Fruit fly (Drosophila melanogaster) whole organism, embryonic: Measurements from ENCODE around the gene CG17111.

ENCODE experiments used
- Antp ChIP-seq: fragments of 200-800 bp; sonication (Bioruptor generic); optimal IDR thresholded peaks from 3 replicates; lab custom pipeline; 2016; ENCODE audit warnings: missing biosample characterization, missing genetic modification characterization
- Bteb2 ChIP-seq: fragments of 200-800 bp; sonication (Bioruptor generic); optimal IDR thresholded peaks from 2 replicates; lab custom pipeline; 2016; ENCODE audit warnings: missing biosample characterization, missing genetic modification characterization
- CG10209 ChIP-seq: fragments of 200-800 bp; sonication (Bioruptor generic); optimal IDR thresholded peaks from 3 replicates; lab custom pipeline; 2017; ENCODE audit warnings: missing biosample characterization, mild to moderate bottlenecking, missing genetic modification characterization, missing genetic modification reagents
- CG10431 ChIP-seq: fragments of 200-800 bp; sonication (Bioruptor generic); optimal IDR thresholded peaks from 3 replicates; lab custom pipeline; 2018; ENCODE audit warnings: missing biosample characterization, mild to moderate bottlenecking, missing genetic modification characterization
- CG10543 ChIP-seq: fragments of 200-800 bp; sonication (Bioruptor generic); optimal IDR thresholded peaks from 3 replicates; lab custom pipeline; 2017; ENCODE audit warnings: missing biosample characterization, mild to moderate bottlenecking, missing genetic modification characterization, moderate library complexity
- CG10654 ChIP-seq: fragments of 200-800 bp; sonication (Bioruptor generic); optimal IDR thresholded peaks from 2 replicates; lab custom pipeline; 2016; ENCODE audit warnings: missing biosample characterization, missing genetic modification characterization
- CG11093 ChIP-seq: fragments of 200-800 bp; sonication (Bioruptor generic); IDR thresholded peaks from 3 replicates; pipeline ENCODE4 v1.3.6; 2022; ENCODE audit warnings: missing biosample characterization, missing genetic modification characterization
- CG14050 ChIP-seq: fragments of 200-800 bp; sonication (Bioruptor generic); IDR thresholded peaks from 3 replicates; pipeline ENCODE4 v1.3.6; 2022; ENCODE audit warnings: missing biosample characterization, missing genetic modification characterization
- CG15479 ChIP-seq: fragments of 200-800 bp; sonication (Bioruptor generic); optimal IDR thresholded peaks from 3 replicates; lab custom pipeline; 2019; ENCODE audit warnings: missing biosample characterization, mild to moderate bottlenecking, missing genetic modification characterization, moderate library complexity
- CG15514 ChIP-seq: fragments of 200-800 bp; sonication (Bioruptor generic); optimal IDR thresholded peaks from 3 replicates; lab custom pipeline; 2017; ENCODE audit warnings: missing biosample characterization, missing genetic modification characterization, mild to moderate bottlenecking, moderate library complexity, missing genetic modification reagents
- CG1603 ChIP-seq: fragments of 200-800 bp; sonication (Bioruptor generic); optimal IDR thresholded peaks from 2 replicates; lab custom pipeline; 2019; ENCODE audit warnings: missing biosample characterization, mild to moderate bottlenecking, missing genetic modification characterization, moderate library complexity
- CG16779 ChIP-seq: fragments of 200-800 bp; sonication (Bioruptor generic); IDR thresholded peaks from 2 replicates; pipeline ENCODE4 v1.3.6; 2022; ENCODE audit warnings: missing biosample characterization, missing genetic modification characterization
- CG18599 ChIP-seq: fragments of 200-800 bp; sonication (Bioruptor generic); optimal IDR thresholded peaks from 3 replicates; lab custom pipeline; 2017; ENCODE audit warnings: missing biosample characterization, missing genetic modification characterization, mild to moderate bottlenecking, moderate library complexity, missing genetic modification reagents
- CG2202 ChIP-seq: fragments of 200-800 bp; sonication (Bioruptor generic); optimal IDR thresholded peaks from 2 replicates; lab custom pipeline; 2018; ENCODE audit warnings: missing biosample characterization, mild to moderate bottlenecking, missing genetic modification characterization
- CG3281 ChIP-seq: fragments of 200-800 bp; sonication (Bioruptor generic); optimal IDR thresholded peaks from 3 replicates; lab custom pipeline; 2017; ENCODE audit warnings: missing biosample characterization, mild to moderate bottlenecking, missing genetic modification characterization
- CG3726 ChIP-seq: fragments of 200-800 bp; sonication (Bioruptor generic); IDR thresholded peaks from 3 replicates; pipeline ENCODE4, ENCODE4 v1.3.6; 2022; ENCODE audit warnings: missing biosample characterization, missing genetic modification characterization
- CG4404 ChIP-seq: fragments of 200-800 bp; sonication (Bioruptor generic); IDR thresholded peaks from 2 replicates; pipeline ENCODE4 v1.3.6; 2022; ENCODE audit warnings: missing biosample characterization, missing genetic modification characterization
- CG4854 ChIP-seq: fragments of 200-800 bp; sonication (Bioruptor generic); optimal IDR thresholded peaks from 2 replicates; lab custom pipeline; 2016; ENCODE audit warnings: missing biosample characterization, missing genetic modification characterization, inconsistent platforms
- CG7271 ChIP-seq: fragments of 200-800 bp; sonication (Bioruptor generic); optimal IDR thresholded peaks from 2 replicates; lab custom pipeline; 2018; ENCODE audit warnings: missing biosample characterization, mild to moderate bottlenecking, missing genetic modification characterization, moderate library complexity
- CG8478 ChIP-seq: fragments of >200 bp; optimal IDR thresholded peaks from 2 replicates; lab custom pipeline; 2018
- CkIIα-i1 ChIP-seq: fragments of 200-800 bp; sonication (Bioruptor generic); IDR thresholded peaks from 2 replicates; pipeline ENCODE4 v1.3.6; 2022; ENCODE audit warnings: missing biosample characterization, missing genetic modification characterization
- D ChIP-seq, 2 experiments: fragments of 200-800 bp in 1 of 2; fragments of >200 bp in 1 of 2; sonication (Bioruptor generic) in 1 of 2; optimal IDR thresholded peaks; 2 replicates in 1 of 2; 3 replicates in 1 of 2; lab custom pipeline; 2017; ENCODE audit warnings: mild to moderate bottlenecking in 1 of 2, missing biosample characterization in 1 of 2, missing genetic modification characterization in 1 of 2, missing genetic modification reagents in 1 of 2
- GATAe ChIP-seq: fragments of 200-800 bp; sonication (Bioruptor generic); conservative IDR thresholded peaks from 2 replicates; pipeline ENCODE4 v1.3.6; 2022; ENCODE audit warnings: missing biosample characterization, missing genetic modification characterization
- H15 ChIP-seq: fragments of 200-800 bp; sonication (Bioruptor generic); IDR thresholded peaks from 3 replicates; pipeline ENCODE4 v1.3.6; 2022; ENCODE audit warnings: missing biosample characterization, missing genetic modification characterization
- HLHmδ ChIP-seq: fragments of 200-800 bp; sonication (Bioruptor generic); optimal IDR thresholded peaks from 2 replicates; lab custom pipeline; 2018; ENCODE audit warnings: missing biosample characterization, mild to moderate bottlenecking, missing genetic modification characterization, moderate library complexity
- MTF-1 ChIP-seq: fragments of 200-800 bp; sonication (Bioruptor generic); optimal IDR thresholded peaks from 2 replicates; lab custom pipeline; 2018; ENCODE audit warnings: missing biosample characterization, mild to moderate bottlenecking, missing genetic modification characterization, borderline replicate concordance
- Nf-YB ChIP-seq: fragments of 200-800 bp; sonication (Bioruptor generic); optimal IDR thresholded peaks from 3 replicates; lab custom pipeline; 2019; ENCODE audit warnings: missing biosample characterization, mild to moderate bottlenecking, missing genetic modification characterization, moderate library complexity
- Optix ChIP-seq: fragments of 200-800 bp; sonication (Bioruptor generic); IDR thresholded peaks from 3 replicates; pipeline ENCODE4 v1.3.6; 2022; ENCODE audit warnings: missing biosample characterization, missing genetic modification characterization
- al ChIP-seq: fragments of 200-800 bp; sonication (Bioruptor generic); IDR thresholded peaks from 2 replicates; pipeline ENCODE4 v1.3.6; 2022; ENCODE audit warnings: missing biosample characterization, missing genetic modification characterization
- caup ChIP-seq: fragments of 200-800 bp; sonication (Bioruptor generic); optimal IDR thresholded peaks from 3 replicates; lab custom pipeline; 2017; ENCODE audit warnings: missing biosample characterization, mild to moderate bottlenecking, missing genetic modification characterization, moderate library complexity; ENCODE audit not compliant: severe bottlenecking
- dpn ChIP-seq, 2 experiments: fragments of 200-800 bp; sonication (Bioruptor generic); optimal IDR thresholded peaks; 3 replicates each; lab custom pipeline; 2016; ENCODE audit warnings: missing biosample characterization in 2 of 2, missing genetic modification characterization in 2 of 2
- fd3F ChIP-seq: fragments of 200-800 bp; sonication (Bioruptor generic); optimal IDR thresholded peaks from 2 replicates; lab custom pipeline; 2018; ENCODE audit warnings: missing biosample characterization, mild to moderate bottlenecking, missing genetic modification characterization, moderate library complexity
- fru ChIP-seq: fragments of >200 bp; optimal IDR thresholded peaks from 2 replicates; lab custom pipeline; 2017
- hth ChIP-seq: fragments of >200 bp; optimal IDR thresholded peaks from 2 replicates; lab custom pipeline; 2017; ENCODE audit warnings: inconsistent platforms
- klu ChIP-seq: fragments of 200-800 bp; sonication (Bioruptor generic); IDR thresholded peaks from 2 replicates; pipeline ENCODE4 v1.3.6; 2022; ENCODE audit warnings: missing biosample characterization, missing genetic modification characterization
- lilli ChIP-seq: fragments of 200-800 bp; sonication (Bioruptor generic); optimal IDR thresholded peaks from 3 replicates; lab custom pipeline; 2016; ENCODE audit warnings: missing biosample characterization, missing genetic modification characterization
- lola ChIP-seq, 3 experiments: fragments of >200 bp in 2 of 3; fragments of 200-800 bp in 1 of 3; sonication (Bioruptor generic) in 1 of 3; optimal IDR thresholded peaks; 2 replicates each; lab custom pipeline; 2017 to 2019; ENCODE audit warnings: missing biosample characterization in 3 of 3, missing genetic modification characterization in 3 of 3, mild to moderate bottlenecking in 1 of 3, moderate library complexity in 1 of 3
- maf-S ChIP-seq: fragments of 200-800 bp; sonication (Bioruptor generic); optimal IDR thresholded peaks from 2 replicates; lab custom pipeline; 2016; ENCODE audit warnings: missing biosample characterization, missing genetic modification characterization
- mirr ChIP-seq: fragments of 200-800 bp; sonication (Bioruptor generic); optimal IDR thresholded peaks from 3 replicates; lab custom pipeline; 2018; ENCODE audit warnings: missing biosample characterization, mild to moderate bottlenecking, missing genetic modification characterization
- nau ChIP-seq: fragments of 200-800 bp; sonication (Bioruptor generic); optimal IDR thresholded peaks from 3 replicates; lab custom pipeline; 2017; ENCODE audit warnings: missing biosample characterization, mild to moderate bottlenecking, missing genetic modification characterization, missing genetic modification reagents
- odd ChIP-seq: fragments of 200-800 bp; sonication (Bioruptor generic); optimal IDR thresholded peaks from 2 replicates; lab custom pipeline; 2017; ENCODE audit warnings: missing biosample characterization, mild to moderate bottlenecking, missing genetic modification characterization
- otp ChIP-seq: fragments of 200-800 bp; sonication (Bioruptor generic); IDR thresholded peaks from 3 replicates; pipeline ENCODE4, ENCODE4 v1.3.6; 2022; ENCODE audit warnings: missing biosample characterization, missing genetic modification characterization
- pros ChIP-seq: fragments of 200-800 bp; sonication (Bioruptor generic); optimal IDR thresholded peaks from 3 replicates; lab custom pipeline; 2019; ENCODE audit warnings: missing biosample characterization, mild to moderate bottlenecking, missing genetic modification characterization, moderate library complexity
- salm ChIP-seq: fragments of 200-800 bp; sonication (Bioruptor generic); optimal IDR thresholded peaks from 2 replicates; lab custom pipeline; 2018; ENCODE audit warnings: missing biosample characterization, mild to moderate bottlenecking, missing genetic modification characterization
- sens ChIP-seq: fragments of 200-800 bp; sonication (Bioruptor generic); peaks from one replicate; lab custom pipeline; 2016; ENCODE audit warnings: missing biosample characterization, missing genetic modification characterization
- sim ChIP-seq: fragments of 200-800 bp; sonication (Bioruptor generic); IDR thresholded peaks from 2 replicates; pipeline ENCODE4 v1.3.6; 2022; ENCODE audit warnings: missing biosample characterization, missing genetic modification characterization
- sna ChIP-seq: fragments of 200-800 bp; sonication (Bioruptor generic); IDR thresholded peaks from 2 replicates; pipeline ENCODE4 v1.3.6; 2022; ENCODE audit warnings: missing biosample characterization, missing genetic modification characterization; ENCODE audit not compliant: partially characterized antibody
- ttk ChIP-seq: fragments of 200-800 bp; sonication (Bioruptor generic); IDR thresholded peaks from 2 replicates; pipeline ENCODE4 v2.1.2; 2022; ENCODE audit warnings: missing biosample characterization, missing genetic modification characterization
- wor ChIP-seq: fragments of 200-800 bp; sonication (Bioruptor generic); IDR thresholded peaks from 2 replicates; pipeline ENCODE4 v1.3.6; 2022; ENCODE audit warnings: missing biosample characterization, missing genetic modification characterization
- zen2 ChIP-seq: fragments of 200-800 bp; sonication (Bioruptor generic); IDR thresholded peaks from 3 replicates; pipeline ENCODE4 v1.3.6; 2022; ENCODE audit warnings: missing biosample characterization, missing genetic modification characterization; ENCODE audit not compliant: partially characterized antibody

Gene CG17111

DNA sequence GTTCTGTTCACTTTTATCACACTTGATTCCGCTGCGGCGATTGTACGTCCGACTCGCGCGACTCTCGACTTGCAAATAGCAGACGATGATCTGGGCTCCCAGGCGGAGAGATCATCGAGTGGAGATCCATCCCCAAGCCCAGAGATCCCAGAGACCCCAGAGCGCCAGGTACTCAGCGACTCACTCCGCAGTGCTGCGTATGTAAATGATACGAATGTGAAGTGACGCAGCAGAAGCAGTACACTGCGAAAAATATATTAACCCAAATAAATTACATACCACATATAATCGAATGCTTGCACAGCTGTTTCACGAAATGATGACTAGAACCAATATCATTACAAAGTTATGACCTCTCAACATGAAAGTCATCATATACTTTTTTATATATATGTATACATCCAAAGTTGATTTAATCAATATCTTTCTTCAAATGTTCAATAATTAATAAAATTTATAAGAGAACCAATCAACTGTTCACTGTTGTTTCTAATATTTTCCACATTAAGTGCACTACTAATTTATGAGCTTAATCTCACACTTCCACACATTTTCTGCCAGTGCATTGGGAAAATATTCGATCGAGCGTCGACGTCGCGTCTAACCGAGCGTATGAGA lies at the start of gene CG17111 (continued):
- TF ChIP-seq CG1603 (tag; lab: Kevin White, UChicago) (no peak), dpn (GFP tag; optimal IDR thresholded peaks at IDR 0.05; lab: Kevin White, UChicago) (peak in 1 of 2 experiments; percentile 53), CG3726 (GFP tag; lab: Robert Waterston, UW) (no peak), CG16779 (GFP tag; lab: Robert Waterston, UW) (no peak), hth (no peak), CG7271 (tag; lab: Kevin White, UChicago) (no peak), Antp (GFP tag; lab: Kevin White, UChicago) (no peak), HLHmδ (no peak), CG14050 (GFP tag; lab: Robert Waterston, UW) (no peak), CG10209 (GFP tag; lab: Kevin White, UChicago) (peak; percentile 36), otp (GFP tag; lab: Robert Waterston, UW) (no peak), odd (GFP tag; lab: Kevin White, UChicago) (no peak), CG8478 (no peak), MTF-1 (no peak), sim (GFP tag; lab: Robert Waterston, UW) (no peak), lilli (peak; percentile 3), fd3F (GFP tag; lab: Kevin White, UChicago) (no peak), klu (GFP tag; lab: Robert Waterston, UW) (no peak), CG11093 (no peak), sens (GFP tag; lab: Kevin White, UChicago) (peak; percentile 75), CG10654 (peak; percentile 12), al (GFP tag; lab: Robert Waterston, UW) (no peak), CG10543 (GFP tag; lab: Kevin White, UChicago) (no peak), zen2 (GFP tag; lab: Robert Waterston, UW) (no peak), Nf-YB (GFP tag; lab: Kevin White, UChicago) (no peak), ttk (GFP tag; lab: Robert Waterston, UW) (0 out of 2 replicates have a peak, but pooled peaks have one; percentile 35), GATAe (GFP tag; lab: Robert Waterston, UW) (no peak), Optix (no peak), sna (GFP tag; lab: Robert Waterston, UW) (no peak), CG3281 (GFP tag; lab: Kevin White, UChicago) (peak; percentile 29), pros (GFP tag; lab: Kevin White, UChicago) (no peak), Bteb2 (GFP tag; lab: Kevin White, UChicago) (no peak), CG18599 (GFP tag; lab: Kevin White, UChicago) (peak; percentile 46), D (optimal IDR thresholded peaks at IDR 0.05; lab: Kevin White, UChicago) (no peak), D (GFP tag; optimal IDR thresholded peaks at IDR 0.05; lab: Kevin White, UChicago) (peak; percentile 27), mirr (no peak), CkIIα-i1 (GFP tag; lab: Robert Waterston, UW) (no peak), maf-S (GFP tag; lab: Kevin White, UChicago) (no peak), nau (GFP tag; lab: Kevin White, UChicago) (no peak), wor (GFP tag; lab: Robert Waterston, UW) (0 out of 2 replicates have a peak, but pooled peaks have one; percentile 13), CG2202 (tag; lab: Kevin White, UChicago) (no peak), H15 (GFP tag; lab: Robert Waterston, UW) (no peak), CG4404 (GFP tag; lab: Robert Waterston, UW) (no peak), CG10431 (GFP tag; lab: Kevin White, UChicago) (no peak), caup (GFP tag; lab: Kevin White, UChicago) (peak; percentile 23), fru (lab: Kevin White, UChicago) (no peak), salm (no peak), CG15479 (GFP tag; lab: Kevin White, UChicago) (no peak), CG15514 (no peak), lola (GFP tag; optimal IDR thresholded peaks at IDR 0.05; lab: Kevin White, UChicago) (no peak), CG4854 (no peak)
